ENCODE assay signal across 5 fruit fly cellular contexts in genomic region chr2L:14505004-14505835, dm6.
TF ChIP-seq lines count a peak whose summit lies in the region.

No protein-coding gene starts in this region.

- peak; percentile 17 for TF ChIP-seq CTCF in whole organism, embryonic (GFP tag; optimal IDR thresholded peaks at IDR 0.05; lab: Kevin White, UChicago)

TF ChIP-seq in whole organism, adult, 20 proteins besides CTCF, POLR2A, EP300 and RAD21 (continues in another document):
- peak; percentile 59 for TF ChIP-seq ovo (GFP tag; optimal IDR thresholded peaks at IDR 0.05; lab: Kevin White, UChicago)
- peak; percentile 84 for TF ChIP-seq CG7101 (tag; optimal IDR thresholded peaks at IDR 0.05; lab: Kevin White, UChicago)
- TF ChIP-seq CG5204 (GFP tag; optimal IDR thresholded peaks at IDR 0.05; lab: Kevin White, UChicago), result peak; percentile 30
- TF ChIP-seq CG33017 (tag; optimal IDR thresholded peaks at IDR 0.05; lab: Kevin White, UChicago), result peak; percentile 48
- peak; percentile 48 for TF ChIP-seq Clk (GFP tag; optimal IDR thresholded peaks at IDR 0.05; lab: Kevin White, UChicago)
- peak; percentile 87 for TF ChIP-seq kay (GFP tag; lab: Kevin White, UChicago; ENCODE audit: borderline replicate concordance)
- peak; percentile 92 for TF ChIP-seq Crg-1 (GFP tag; optimal IDR thresholded peaks at IDR 0.05; lab: Kevin White, UChicago)
- TF ChIP-seq toe (GFP tag; optimal IDR thresholded peaks at IDR 0.05; lab: Kevin White, UChicago), result peak; percentile 60
- TF ChIP-seq CG1620 (GFP tag; optimal IDR thresholded peaks at IDR 0.05; lab: Kevin White, UChicago), result peak; percentile 74
- TF ChIP-seq tj (GFP tag; optimal IDR thresholded peaks at IDR 0.05; lab: Kevin White, UChicago), result peak; percentile 5
- TF ChIP-seq cic (GFP tag; optimal IDR thresholded peaks at IDR 0.05; lab: Kevin White, UChicago), result peak; percentile 58
- no peak for TF ChIP-seq bab1 (GFP tag; optimal IDR thresholded peaks at IDR 0.05; lab: Kevin White, UChicago)
- TF ChIP-seq CG14711 (tag; optimal IDR thresholded peaks at IDR 0.05; lab: Kevin White, UChicago), result peak; percentile 59
- TF ChIP-seq pad (GFP tag; optimal IDR thresholded peaks at IDR 0.05; lab: Kevin White, UChicago), result peak; percentile 62
- TF ChIP-seq cnc (optimal IDR thresholded peaks at IDR 0.05; lab: Kevin White, UChicago), result no peak
- peak; percentile 81 for TF ChIP-seq CG7045 (GFP tag; optimal IDR thresholded peaks at IDR 0.05; lab: Kevin White, UChicago)
- TF ChIP-seq CG12768 (GFP tag; optimal IDR thresholded peaks at IDR 0.05; lab: Kevin White, UChicago), result peak; percentile 86
- peak; percentile 76 for TF ChIP-seq CG11617 (GFP tag; optimal IDR thresholded peaks at IDR 0.05; lab: Kevin White, UChicago)

TF ChIP-seq in whole organism, embryonic, 481 proteins besides CTCF, POLR2A, EP300 and RAD21 (continues in another document):
- TF ChIP-seq CG9817 (tag; optimal IDR thresholded peaks at IDR 0.05; lab: Kevin White, UChicago), result peak; percentile 64
- TF ChIP-seq CG5180 (GFP tag; optimal IDR thresholded peaks at IDR 0.05; lab: Kevin White, UChicago), result peak; percentile 82
- peak; percentile 71 for TF ChIP-seq CG11456 (GFP tag; IDR thresholded peaks at IDR 0.05; lab: Robert Waterston, UW)
- TF ChIP-seq run (tag; optimal IDR thresholded peaks at IDR 0.05; lab: Kevin White, UChicago), result peak; percentile 60
- peak; percentile 57 for TF ChIP-seq fd96Cb (tag; optimal IDR thresholded peaks at IDR 0.05; lab: Kevin White, UChicago)
- TF ChIP-seq MESR4 (GFP tag; optimal IDR thresholded peaks at IDR 0.05; lab: Kevin White, UChicago), result peak; percentile 38
- TF ChIP-seq peb (GFP tag; IDR thresholded peaks at IDR 0.05; lab: Robert Waterston, UW), result 0 out of 2 replicates have a peak, but pooled peaks have one; percentile 15
- peak; percentile 82 for TF ChIP-seq CG1792 (GFP tag; optimal IDR thresholded peaks at IDR 0.05; lab: Kevin White, UChicago)
- no peak for TF ChIP-seq lbe (GFP tag; optimal IDR thresholded peaks at IDR 0.05; lab: Kevin White, UChicago)
- TF ChIP-seq Neu2 (GFP tag; optimal IDR thresholded peaks at IDR 0.05; lab: Kevin White, UChicago; ENCODE audit: borderline replicate concordance), result no peak
- peak; percentile 82 for TF ChIP-seq salm (tag; optimal IDR thresholded peaks at IDR 0.05; lab: Kevin White, UChicago)
- peak; percentile 13; the same call in 1 of the 2 replicates for TF ChIP-seq CG43689 (GFP tag; IDR thresholded peaks at IDR 0.05; lab: Robert Waterston, UW)
- peak; percentile 44; the same call in 1 of the 3 replicates for TF ChIP-seq CG11560 (tag; IDR thresholded peaks at IDR 0.05; lab: Robert Waterston, UW)
- peak; percentile 28 for TF ChIP-seq TFAM (GFP tag; optimal IDR thresholded peaks at IDR 0.05; lab: Kevin White, UChicago)
- peak; percentile 93 for TF ChIP-seq Awh (GFP tag; IDR thresholded peaks at IDR 0.05; lab: Robert Waterston, UW)
- peak; percentile 74 for TF ChIP-seq luna (GFP tag; optimal IDR thresholded peaks at IDR 0.05; lab: Kevin White, UChicago)
- TF ChIP-seq CG12219 (GFP tag; optimal IDR thresholded peaks at IDR 0.05; lab: Kevin White, UChicago), result peak; percentile 83
- peak; percentile 79 for TF ChIP-seq CG8944 (GFP tag; optimal IDR thresholded peaks at IDR 0.05; lab: Kevin White, UChicago)

TF ChIP-seq in whole organism, prepupa, 60 proteins besides CTCF, POLR2A, EP300 and RAD21 (continues in another document):
- peak; percentile 5 for TF ChIP-seq CG16779 (tag; optimal IDR thresholded peaks at IDR 0.05; lab: Kevin White, UChicago)
- peak; percentile 83 for TF ChIP-seq Eip78C (GFP tag; lab: Kevin White, UChicago)
- peak; percentile 68 for TF ChIP-seq net (GFP tag; optimal IDR thresholded peaks at IDR 0.05; lab: Kevin White, UChicago)
- TF ChIP-seq Met (GFP tag; optimal IDR thresholded peaks at IDR 0.05; lab: Kevin White, UChicago), result peak; percentile 51
- peak; percentile 14 to 34 for TF ChIP-seq salr (GFP tag; optimal IDR thresholded peaks at IDR 0.05; lab: Kevin White, UChicago)
- peak; percentile 39 for TF ChIP-seq CG32006 (GFP tag; optimal IDR thresholded peaks at IDR 0.05; lab: Kevin White, UChicago)
- peak; percentile 63 for TF ChIP-seq Sox14 (GFP tag; optimal IDR thresholded peaks at IDR 0.05; lab: Kevin White, UChicago)
- TF ChIP-seq CG11762 (GFP tag; optimal IDR thresholded peaks at IDR 0.05; lab: Kevin White, UChicago; ENCODE audit: insufficient read depth), result peak; percentile 24
- TF ChIP-seq CG8119 (GFP tag; IDR thresholded peaks at IDR 0.05; lab: Robert Waterston, UW), result no peak
- TF ChIP-seq Blimp-1 (GFP tag; optimal IDR thresholded peaks at IDR 0.05; lab: Kevin White, UChicago), result peak; percentile 45
- TF ChIP-seq CG3032 (tag; optimal IDR thresholded peaks at IDR 0.05; lab: Kevin White, UChicago), result no peak
- peak; percentile 54; the same call in 1 of the 3 replicates for TF ChIP-seq eg (GFP tag; IDR thresholded peaks at IDR 0.05; lab: Robert Waterston, UW)
- TF ChIP-seq svp (GFP tag; lab: Kevin White, UChicago), result peak; percentile 100
- TF ChIP-seq CG9139 (GFP tag; optimal IDR thresholded peaks at IDR 0.05; lab: Kevin White, UChicago), result peak; percentile 49
- TF ChIP-seq acj6 (GFP tag; optimal IDR thresholded peaks at IDR 0.05; lab: Kevin White, UChicago), result peak; percentile 59
- peak; percentile 55 for TF ChIP-seq CG6792 (GFP tag; optimal IDR thresholded peaks at IDR 0.05; lab: Kevin White, UChicago)
- TF ChIP-seq lz (GFP tag; optimal IDR thresholded peaks at IDR 0.05; lab: Kevin White, UChicago), result peak; percentile 31
- TF ChIP-seq CG8319 (GFP tag; optimal IDR thresholded peaks at IDR 0.05; lab: Kevin White, UChicago), result peak; percentile 23
- peak; percentile 61 for TF ChIP-seq CG34406 (GFP tag; optimal IDR thresholded peaks at IDR 0.05; lab: Kevin White, UChicago)

TF ChIP-seq in whole organism, pupa, 21 proteins besides CTCF, POLR2A, EP300 and RAD21 (continues in another document):
- TF ChIP-seq CG8159 (tag; optimal IDR thresholded peaks at IDR 0.05; lab: Kevin White, UChicago), result peak; percentile 16
- TF ChIP-seq CG13204 (GFP tag; optimal IDR thresholded peaks at IDR 0.05; lab: Kevin White, UChicago), result peak; percentile 34
- peak; percentile 47 for TF ChIP-seq Pif1B (GFP tag; optimal IDR thresholded peaks at IDR 0.05; lab: Kevin White, UChicago)
- TF ChIP-seq Pif1A (GFP tag; optimal IDR thresholded peaks at IDR 0.05; lab: Kevin White, UChicago), result peak; percentile 79
- TF ChIP-seq CG8301 (tag; optimal IDR thresholded peaks at IDR 0.05; lab: Kevin White, UChicago), result peak; percentile 14
- TF ChIP-seq Snoo (tag; optimal IDR thresholded peaks at IDR 0.05; lab: Kevin White, UChicago), result peak; percentile 8
- TF ChIP-seq EcR (GFP tag; optimal IDR thresholded peaks at IDR 0.05; lab: Kevin White, UChicago), result peak; percentile 28
- no peak for TF ChIP-seq rn (GFP tag; IDR thresholded peaks at IDR 0.05; lab: Robert Waterston, UW)
- TF ChIP-seq CG15710 (tag; optimal IDR thresholded peaks at IDR 0.05; lab: Kevin White, UChicago), result peak; percentile 31
- TF ChIP-seq CG34367 (tag; optimal IDR thresholded peaks at IDR 0.05; lab: Kevin White, UChicago), result peak; percentile 41
- peak; percentile 48 for TF ChIP-seq gl (tag; optimal IDR thresholded peaks at IDR 0.05; lab: Kevin White, UChicago)
- peak; percentile 36 for TF ChIP-seq Ets98B (GFP tag; IDR thresholded peaks at IDR 0.05; lab: Robert Waterston, UW)
- peak; percentile 45; the same call in 1 of the 2 replicates for TF ChIP-seq CG32121 (GFP tag; IDR thresholded peaks at IDR 0.05; lab: Robert Waterston, UW)
- TF ChIP-seq fd96Ca (GFP tag; IDR thresholded peaks at IDR 0.05; lab: Robert Waterston, UW), result peak; percentile 55; the same call in 2 of the 3 replicates
- no peak for TF ChIP-seq D1 (tag; optimal IDR thresholded peaks at IDR 0.05; lab: Kevin White, UChicago)
- TF ChIP-seq CG17806 (tag; optimal IDR thresholded peaks at IDR 0.05; lab: Kevin White, UChicago), result peak; percentile 31
- TF ChIP-seq CG14655 (GFP tag; optimal IDR thresholded peaks at IDR 0.05; lab: Kevin White, UChicago), result peak; percentile 56
- peak; percentile 75; the same call in 2 of the 3 replicates for TF ChIP-seq CG4496 (GFP tag; IDR thresholded peaks at IDR 0.05; lab: Robert Waterston, UW)
- peak; percentile 20 for TF ChIP-seq CG9948 (tag; optimal IDR thresholded peaks at IDR 0.05; lab: Kevin White, UChicago)
- TF ChIP-seq CG10348 (GFP tag; IDR thresholded peaks at IDR 0.05; lab: Robert Waterston, UW), result no peak

TF ChIP-seq in whole organism, wandering third instar larva, 38 proteins besides CTCF, POLR2A, EP300 and RAD21 (continues in another document):
- no peak for TF ChIP-seq pan (optimal IDR thresholded peaks at IDR 0.05; lab: Kevin White, UChicago)
- TF ChIP-seq br (GFP tag; optimal IDR thresholded peaks at IDR 0.05; lab: Kevin White, UChicago), result peak; percentile 36
- no peak for TF ChIP-seq brk (GFP tag; optimal IDR thresholded peaks at IDR 0.05; lab: Kevin White, UChicago)
- peak; percentile 11 for TF ChIP-seq ey (GFP tag; optimal IDR thresholded peaks at IDR 0.05; lab: Kevin White, UChicago)
- no peak for TF ChIP-seq Dfd (GFP tag; optimal IDR thresholded peaks at IDR 0.05; lab: Kevin White, UChicago)
- TF ChIP-seq sv (GFP tag; optimal IDR thresholded peaks at IDR 0.05; lab: Kevin White, UChicago), result peak; percentile 81
- TF ChIP-seq rgr (GFP tag; optimal IDR thresholded peaks at IDR 0.05; lab: Kevin White, UChicago), result peak; percentile 70
- no peak for TF ChIP-seq lola (GFP tag; optimal IDR thresholded peaks at IDR 0.05; lab: Kevin White, UChicago)
- no peak for TF ChIP-seq CG32264 (GFP tag; optimal IDR thresholded peaks at IDR 0.05; lab: Kevin White, UChicago)
- no peak for TF ChIP-seq Myc (optimal IDR thresholded peaks at IDR 0.05; lab: Kevin White, UChicago)
- TF ChIP-seq Mio (GFP tag; optimal IDR thresholded peaks at IDR 0.05; lab: Kevin White, UChicago), result no peak
- no peak for TF ChIP-seq dl (GFP tag; optimal IDR thresholded peaks at IDR 0.05; lab: Kevin White, UChicago; ENCODE audit: insufficient read depth in 1 of 2, partially characterized antibody in 2 of 2)
- peak; percentile 68 for TF ChIP-seq fru (GFP tag; optimal IDR thresholded peaks at IDR 0.05; lab: Kevin White, UChicago)
- TF ChIP-seq Hr83 (GFP tag; optimal IDR thresholded peaks at IDR 0.05; lab: Kevin White, UChicago; ENCODE audit: poor library complexity, severe bottlenecking), result peak; percentile 48
- TF ChIP-seq foxo (GFP tag; optimal IDR thresholded peaks at IDR 0.05; lab: Kevin White, UChicago), result peak in 1 of 2 experiments; percentile 62
- no peak for TF ChIP-seq HLH106 (tag; optimal IDR thresholded peaks at IDR 0.05; lab: Kevin White, UChicago)
- TF ChIP-seq OdsH (GFP tag; optimal IDR thresholded peaks at IDR 0.05; lab: Kevin White, UChicago), result peak; percentile 36
- peak; percentile 11 for TF ChIP-seq Sp1 (GFP tag; optimal IDR thresholded peaks at IDR 0.05; lab: Kevin White, UChicago)
- no peak for TF ChIP-seq dsf (GFP tag; optimal IDR thresholded peaks at IDR 0.05; lab: Kevin White, UChicago; ENCODE audit: borderline replicate concordance)
- no peak for TF ChIP-seq Vsx2 (GFP tag; optimal IDR thresholded peaks at IDR 0.05; lab: Kevin White, UChicago; ENCODE audit: partially characterized antibody)
- TF ChIP-seq jim (GFP tag; optimal IDR thresholded peaks at IDR 0.05; lab: Kevin White, UChicago), result no peak
- TF ChIP-seq tai (GFP tag; optimal IDR thresholded peaks at IDR 0.05; lab: Kevin White, UChicago), result no peak
- TF ChIP-seq Hnf4 (GFP tag; optimal IDR thresholded peaks at IDR 0.05; lab: Kevin White, UChicago), result peak; percentile 45
